Fruit fly (Drosophila melanogaster): ENCODE measurements around the gene Mipp1.

Gene Mipp1

DNA sequence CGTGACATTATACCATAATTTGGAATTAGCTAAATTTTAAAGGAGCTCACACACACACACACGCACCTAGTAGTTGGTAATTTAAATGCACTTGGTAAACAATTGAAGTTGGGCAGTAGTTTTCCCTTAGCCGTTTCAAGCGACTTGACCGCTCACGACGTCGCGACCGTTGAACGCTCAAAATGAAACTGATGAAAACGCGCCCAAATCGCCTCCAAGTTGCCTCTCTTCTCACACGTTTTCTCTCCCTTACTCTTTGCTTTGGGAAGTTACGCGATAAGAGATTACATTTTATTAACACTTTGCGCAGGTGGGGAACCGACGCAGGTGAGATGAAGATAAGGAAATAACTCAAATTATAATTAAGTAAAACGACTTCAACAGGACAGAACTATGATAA is 926 bp downstream of the Mipp1 start (continued):
- TF ChIP-seq zf30C (GFP tag; optimal IDR thresholded peaks at IDR 0.05) (no peak), GATAe (GFP tag; conservative IDR thresholded peaks at IDR 0.05) (no peak), CG17385 (GFP tag; optimal IDR thresholded peaks at IDR 0.05) (peak; percentile 35), CG4360 (GFP tag; IDR thresholded peaks at IDR 0.05) (no peak), Usf (GFP tag; optimal IDR thresholded peaks at IDR 0.05) (no peak), vvl (GFP tag; IDR thresholded peaks at IDR 0.05) (peak; percentile 49), Poxn (GFP tag; IDR thresholded peaks at IDR 0.05) (no peak), CG10565 (GFP tag; optimal IDR thresholded peaks at IDR 0.05) (no peak), MTF-1 (GFP tag; optimal IDR thresholded peaks at IDR 0.05; ENCODE audit: borderline replicate concordance) (no peak), CG3407 (GFP tag; optimal IDR thresholded peaks at IDR 0.05) (no peak), prd (optimal IDR thresholded peaks at IDR 0.05) (no peak), prd (GFP tag; IDR thresholded peaks at IDR 0.05) (no peak), CG4730 (GFP tag; IDR thresholded peaks at IDR 0.05) (no peak), D (optimal IDR thresholded peaks at IDR 0.05) (no peak), D (GFP tag; optimal IDR thresholded peaks at IDR 0.05) (no peak), zfh2 (GFP tag; optimal IDR thresholded peaks at IDR 0.05) (no peak), so (GFP tag; IDR thresholded peaks at IDR 0.05) (peak; percentile 52; the same call in 2 of the 3 replicates), tap (tag; optimal IDR thresholded peaks at IDR 0.05) (no peak), CG10366 (GFP tag; IDR thresholded peaks at IDR 0.05) (no peak), hkb (optimal IDR thresholded peaks at IDR 0.05) (no peak), hkb (GFP tag; IDR thresholded peaks at IDR 0.05) (no peak), CG2199 (GFP tag; IDR thresholded peaks at IDR 0.05) (0 out of 3 replicates have a peak, but pooled peaks have one; percentile 42), cwo (GFP tag; optimal IDR thresholded peaks at IDR 0.05) (no peak), ash1 (GFP tag; optimal IDR thresholded peaks at IDR 0.05) (no peak), Sry-δ (GFP tag; optimal IDR thresholded peaks at IDR 0.05) (no peak), CG2875 (GFP tag; optimal IDR thresholded peaks at IDR 0.05) (no peak), Hr39 (optimal IDR thresholded peaks at IDR 0.05) (no peak), dm (GFP tag; optimal IDR thresholded peaks at IDR 0.05) (no peak), Hr51 (GFP tag; optimal IDR thresholded peaks at IDR 0.05) (no peak), Taf1 (GFP tag; IDR thresholded peaks at IDR 0.05) (no peak), luna (GFP tag; optimal IDR thresholded peaks at IDR 0.05) (no peak), danr (GFP tag; IDR thresholded peaks at IDR 0.05) (no peak), Hey (tag; optimal IDR thresholded peaks at IDR 0.05) (no peak), corto (GFP tag; optimal IDR thresholded peaks at IDR 0.05) (no peak), kay (GFP tag; optimal IDR thresholded peaks at IDR 0.05) (no peak), vfl (GFP tag; optimal IDR thresholded peaks at IDR 0.05) (no peak), Dip2 (GFP tag; IDR thresholded peaks at IDR 0.05) (no peak), sna (GFP tag; IDR thresholded peaks at IDR 0.05; ENCODE audit: partially characterized antibody) (no peak), psq (GFP tag; optimal IDR thresholded peaks at IDR 0.05) (no peak), sqz (GFP tag; optimal IDR thresholded peaks at IDR 0.05) (no peak), CG9437 (GFP tag; optimal IDR thresholded peaks at IDR 0.05) (no peak), croc (GFP tag; conservative IDR thresholded peaks at IDR 0.05) (no peak), unpg (GFP tag; optimal IDR thresholded peaks at IDR 0.05) (no peak), CG9215 (GFP tag; IDR thresholded peaks at IDR 0.05) (no peak), eyg (GFP tag; optimal IDR thresholded peaks at IDR 0.05) (no peak), CG6175 (GFP tag; IDR thresholded peaks at IDR 0.05) (no peak), CG34376 (GFP tag; optimal IDR thresholded peaks at IDR 0.05) (peak; percentile 71), Ptx1 (GFP tag; IDR thresholded peaks at IDR 0.05) (no peak), da (GFP tag; optimal IDR thresholded peaks at IDR 0.05) (no peak), CG9797 (GFP tag; optimal IDR thresholded peaks at IDR 0.05) (no peak), CG18262 (tag; optimal IDR thresholded peaks at IDR 0.05) (no peak), dan (GFP tag; IDR thresholded peaks at IDR 0.05) (no peak), CG12236 (GFP tag; optimal IDR thresholded peaks at IDR 0.05) (no peak), dpn (GFP tag; optimal IDR thresholded peaks at IDR 0.05) (peak in 1 of 2 experiments; percentile 0)
